Worm (Caenorhabditis elegans) whole organism, L4 larva: ENCODE results near the gene VM106R.1.

Experiments used
- R02D3.7 ChIP-seq: fragments of 150-350 bp; sonication (generic microtip); optimal IDR thresholded peaks from 3 replicates; lab custom pipeline; 2014; ENCODE audit warnings: missing biosample characterization, missing genetic modification characterization
- T20F7.1 ChIP-seq: fragments of 200-800 bp; sonication (Bioruptor generic); optimal IDR thresholded peaks from 2 replicates; lab custom pipeline; 2018; ENCODE audit warnings: mild to moderate bottlenecking, missing genetic modification characterization, missing compliant biosample characterization
- Y105C5A.15 ChIP-seq: fragments of 200-800 bp; sonication (Bioruptor generic); IDR thresholded peaks from 2 replicates; pipeline ENCODE4 v1.3.6; 2022; ENCODE audit warnings: missing genetic modification characterization, missing compliant biosample characterization
- Y48G9A.11 ChIP-seq: fragments of 200-800 bp; sonication (Bioruptor generic); IDR thresholded peaks from 2 replicates; pipeline ENCODE4 v1.3.6; 2022; ENCODE audit warnings: missing genetic modification reagents, missing genetic modification characterization, missing compliant biosample characterization
- Y5F2A.4 ChIP-seq: fragments of 200-800 bp; sonication (Bioruptor generic); optimal IDR thresholded peaks from 2 replicates; lab custom pipeline; 2018; ENCODE audit warnings: mild to moderate bottlenecking, missing genetic modification characterization, missing compliant biosample characterization
- Y75B8A.6 ChIP-seq: fragments of 200-800 bp; sonication (Bioruptor generic); IDR thresholded peaks from 2 replicates; pipeline ENCODE4 v1.3.6; 2022; ENCODE audit warnings: missing genetic modification reagents, missing genetic modification characterization, missing compliant biosample characterization
- attf-4 ChIP-seq: sonication (generic microtip); optimal IDR thresholded peaks from 3 replicates; lab custom pipeline; 2017; ENCODE audit warnings: missing biosample characterization, missing genetic modification characterization
- daf-16 ChIP-seq, 3 experiments: sonication (generic microtip); optimal IDR thresholded peaks; 2 replicates each; lab custom pipeline; 2016 to 2017; ENCODE audit warnings: missing genetic modification characterization in 3 of 3, missing genetic modification reagents in 3 of 3, mild to moderate bottlenecking in 2 of 3, missing compliant biosample characterization in 2 of 3, missing biosample characterization in 1 of 3, moderate library complexity in 1 of 3
- daf-19 ChIP-seq: fragments of 200-800 bp; sonication (Bioruptor generic); conservative IDR thresholded peaks from 2 replicates; pipeline ENCODE4 v1.3.6; 2022; ENCODE audit warnings: missing genetic modification characterization, missing compliant biosample characterization
- dmd-6 ChIP-seq: fragments of 200-800 bp; sonication (Bioruptor generic); IDR thresholded peaks from 2 replicates; pipeline ENCODE4 v1.3.6; 2022; ENCODE audit warnings: missing genetic modification reagents, missing genetic modification characterization, missing compliant biosample characterization
- duxl-1 ChIP-seq: sonication (generic microtip); optimal IDR thresholded peaks from 2 replicates; lab custom pipeline; 2016; ENCODE audit warnings: mild to moderate bottlenecking, missing genetic modification characterization, moderate library complexity, missing compliant biosample characterization; ENCODE audit not compliant: poor library complexity
- dve-1 ChIP-seq: sonication (generic microtip); optimal IDR thresholded peaks from 2 replicates; lab custom pipeline; 2017; ENCODE audit warnings: antibody characterized with exemption, mild to moderate bottlenecking, missing genetic modification characterization, missing compliant biosample characterization; ENCODE audit not compliant: insufficient read depth
- egl-27 ChIP-seq: sonication (generic microtip); optimal IDR thresholded peaks from 3 replicates; lab custom pipeline; 2017; ENCODE audit warnings: missing biosample characterization, missing genetic modification reagents, missing genetic modification characterization
- egl-43 ChIP-seq: fragments of 200-800 bp; sonication (Bioruptor generic); IDR thresholded peaks from 2 replicates; pipeline ENCODE4 v1.3.6; 2022; ENCODE audit warnings: missing genetic modification reagents, missing genetic modification characterization, missing compliant biosample characterization
- fos-1 ChIP-seq: fragments of 150-350 bp; optimal IDR thresholded peaks from 2 replicates; lab custom pipeline; 2014; ENCODE audit warnings: missing biosample characterization, missing genetic modification characterization
- gei-8 ChIP-seq: fragments of 200-800 bp; sonication (Bioruptor generic); optimal IDR thresholded peaks from 2 replicates; lab custom pipeline; 2018; ENCODE audit warnings: mild to moderate bottlenecking, missing genetic modification characterization, missing compliant biosample characterization
- hif-1 ChIP-seq, 2 experiments: sonication (generic microtip); optimal IDR thresholded peaks; 2 replicates each; lab custom pipeline; 2016 to 2017; ENCODE audit warnings: missing compliant biosample characterization in 2 of 2, missing genetic modification characterization in 2 of 2, missing genetic modification reagents in 2 of 2, missing genotype in 2 of 2, mild to moderate bottlenecking in 1 of 2
- hlh-11 ChIP-seq: fragments of 200-800 bp; sonication (Bioruptor generic); optimal IDR thresholded peaks from 2 replicates; lab custom pipeline; 2018; ENCODE audit warnings: mild to moderate bottlenecking, missing genetic modification characterization, missing compliant biosample characterization
- hlh-30 ChIP-seq: sonication (generic microtip); optimal IDR thresholded peaks from 2 replicates; lab custom pipeline; 2017; ENCODE audit warnings: antibody characterized with exemption, mild to moderate bottlenecking, missing genetic modification characterization, missing compliant biosample characterization; ENCODE audit not compliant: insufficient read depth
- hmg-1.1 ChIP-seq: fragments of 200-800 bp; sonication (Bioruptor generic); IDR thresholded peaks from 2 replicates; pipeline ENCODE4 v1.3.6; 2022; ENCODE audit warnings: missing genetic modification reagents, missing genetic modification characterization, missing compliant biosample characterization
- jun-1 ChIP-seq: fragments of 150-350 bp; optimal IDR thresholded peaks from 2 replicates; lab custom pipeline; 2014; ENCODE audit warnings: missing biosample characterization, missing genetic modification reagents, missing genetic modification characterization
- lim-7 ChIP-seq: fragments of 200-800 bp; sonication (Bioruptor generic); IDR thresholded peaks from 2 replicates; pipeline ENCODE4 v1.3.6; 2022; ENCODE audit warnings: missing genetic modification characterization, missing compliant biosample characterization
- lin-15B ChIP-seq: fragments of 150-350 bp; sonication (generic microtip); optimal IDR thresholded peaks from 3 replicates; lab custom pipeline; 2014; ENCODE audit warnings: missing biosample characterization, missing genetic modification characterization
- lin-29 ChIP-seq: fragments of 200-800 bp; sonication (Bioruptor generic); IDR thresholded peaks from 2 replicates; pipeline ENCODE4 v1.3.6; 2022; ENCODE audit warnings: missing genetic modification reagents, missing genetic modification characterization, missing compliant biosample characterization
- lin-38 ChIP-seq: fragments of 200-800 bp; sonication (Bioruptor generic); IDR thresholded peaks from 2 replicates; pipeline ENCODE4 v1.3.6; 2022; ENCODE audit warnings: missing genetic modification reagents, missing genetic modification characterization, missing compliant biosample characterization
- lin-39 ChIP-seq: fragments of 150-350 bp; optimal IDR thresholded peaks from 2 replicates; lab custom pipeline; 2014; ENCODE audit warnings: missing biosample characterization, missing genetic modification reagents, missing genetic modification characterization
- mdl-1 ChIP-seq, 2 experiments: fragments of 150-350 bp in 1 of 2; sonication (generic microtip) in 1 of 2; optimal IDR thresholded peaks; 2 replicates each; lab custom pipeline; 2014 to 2017; ENCODE audit warnings: missing biosample characterization in 2 of 2, missing genetic modification characterization in 2 of 2
- mdt-29 ChIP-seq: fragments of 200-800 bp; sonication (Bioruptor generic); IDR thresholded peaks from 2 replicates; pipeline ENCODE4 v1.3.6; 2022; ENCODE audit warnings: missing genetic modification reagents, missing genetic modification characterization, missing compliant biosample characterization
- mep-1 ChIP-seq: fragments of 150-350 bp; sonication (generic microtip); optimal IDR thresholded peaks from 3 replicates; lab custom pipeline; 2014; ENCODE audit warnings: missing biosample characterization, missing genetic modification characterization
- mes-2 ChIP-seq: sonication (generic microtip); optimal IDR thresholded peaks from 2 replicates; lab custom pipeline; 2016; ENCODE audit warnings: missing genotype, mild to moderate bottlenecking, missing genetic modification characterization, missing compliant biosample characterization; ENCODE audit not compliant: poor library complexity, severe bottlenecking
- mxl-3 ChIP-seq: fragments of 200-800 bp; sonication (Bioruptor generic); optimal IDR thresholded peaks from 2 replicates; lab custom pipeline; 2018; ENCODE audit warnings: mild to moderate bottlenecking, missing genetic modification characterization, missing compliant biosample characterization
- nhr-10 ChIP-seq: fragments of 150-350 bp; optimal IDR thresholded peaks from 2 replicates; lab custom pipeline; 2014; ENCODE audit warnings: missing biosample characterization, missing genetic modification characterization
- nhr-102 ChIP-seq: sonication (generic microtip); optimal IDR thresholded peaks from 2 replicates; lab custom pipeline; 2016; ENCODE audit warnings: mild to moderate bottlenecking, missing genetic modification characterization, moderate library complexity, missing compliant biosample characterization
- nhr-25 ChIP-seq: sonication (generic microtip); optimal IDR thresholded peaks from 2 replicates; lab custom pipeline; 2017; ENCODE audit warnings: missing genetic modification characterization, mild to moderate bottlenecking, missing compliant biosample characterization, antibody characterized with exemption, moderate library complexity, borderline replicate concordance; ENCODE audit not compliant: insufficient read depth
- nhr-28 ChIP-seq: fragments of 150-350 bp; optimal IDR thresholded peaks from 2 replicates; lab custom pipeline; 2014; ENCODE audit warnings: missing biosample characterization, missing genetic modification characterization
- nhr-6 ChIP-seq: fragments of 150-350 bp; optimal IDR thresholded peaks from 2 replicates; lab custom pipeline; 2014; ENCODE audit warnings: missing biosample characterization, missing genetic modification characterization
- nhr-77 ChIP-seq: fragments of 150-350 bp; optimal IDR thresholded peaks from 2 replicates; lab custom pipeline; 2014; ENCODE audit warnings: missing biosample characterization, missing genetic modification characterization
- pha-4 ChIP-seq, 2 experiments: fragments of 150-350 bp in 1 of 2; fragments of 200-800 bp in 1 of 2; sonication (Bioruptor generic) in 1 of 2; IDR thresholded peaks in 1 of 2; optimal IDR thresholded peaks in 1 of 2; 2 replicates each; pipeline versions ENCODE4 v1.3.6 to Lab custom; 2014 to 2022; ENCODE audit warnings: missing genetic modification characterization in 2 of 2, missing genetic modification reagents in 2 of 2, missing biosample characterization in 1 of 2, missing compliant biosample characterization in 1 of 2
- pqm-1 ChIP-seq: sonication (generic microtip); optimal IDR thresholded peaks from 2 replicates; lab custom pipeline; 2017; ENCODE audit warnings: missing biosample characterization, missing genetic modification characterization
- saeg-2 ChIP-seq: fragments of 200-800 bp; sonication (Bioruptor generic); IDR thresholded peaks from 2 replicates; pipeline ENCODE4 v1.3.6; 2022; ENCODE audit warnings: missing genetic modification reagents, missing genetic modification characterization, missing compliant biosample characterization
- skn-1 ChIP-seq: fragments of 150-350 bp; optimal IDR thresholded peaks from 2 replicates; lab custom pipeline; 2014; ENCODE audit warnings: missing biosample characterization, missing genetic modification characterization
- tag-97 ChIP-seq: fragments of 200-800 bp; sonication (Bioruptor generic); IDR thresholded peaks from 2 replicates; pipeline ENCODE4 v1.3.6; 2022; ENCODE audit warnings: missing genetic modification characterization, missing compliant biosample characterization
- tra-1 ChIP-seq: fragments of 200-800 bp; sonication (Bioruptor generic); IDR thresholded peaks from 2 replicates; pipeline ENCODE4 v1.3.6; 2022; ENCODE audit warnings: missing genetic modification reagents, missing genetic modification characterization, missing compliant biosample characterization
- zag-1 ChIP-seq: fragments of 150-350 bp; optimal IDR thresholded peaks from 2 replicates; lab custom pipeline; 2014; ENCODE audit warnings: missing biosample characterization, missing genetic modification characterization

Gene VM106R.1

DNA sequence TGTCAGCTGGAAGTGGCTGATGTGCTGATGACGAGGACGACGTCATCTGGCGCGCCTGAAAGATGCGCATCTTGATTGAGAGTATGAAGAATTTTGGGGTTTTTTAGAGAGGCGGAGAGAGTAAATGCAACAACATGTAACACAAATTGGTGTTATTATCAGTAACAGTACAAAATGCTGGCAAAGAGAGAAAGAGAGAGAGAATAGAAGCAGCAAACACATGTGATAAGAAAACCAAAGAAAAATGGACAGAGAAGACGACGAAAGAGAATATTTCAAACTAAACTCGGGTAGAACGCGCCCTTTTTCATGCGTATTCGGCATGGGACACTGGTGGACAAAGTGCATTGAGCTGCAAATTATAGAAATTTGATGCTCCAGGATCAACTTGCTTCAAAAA is 31.9 kb upstream of the VM106R.1 start, which contains the start of gene M106.3:
TSS of gene M106.3 (minus strand) at position 70 of the 400 bp plus-strand sequence.
- TF ChIP-seq skn-1 (tag; lab: Kevin White, UChicago): no peak
- TF ChIP-seq mxl-3 (GFP tag; lab: Kevin White, UChicago): peak; percentile 65
- peak; percentile 7 for TF ChIP-seq dve-1 (tag; lab: Kevin White, UChicago)
- TF ChIP-seq egl-43 (GFP tag; lab: Robert Waterston, UW): no peak
- TF ChIP-seq lin-15B (tag; lab: Kevin White, UChicago): no peak
- no peak for TF ChIP-seq Y48G9A.11 (GFP tag; lab: Robert Waterston, UW)
- no peak for TF ChIP-seq lin-38 (GFP tag; lab: Robert Waterston, UW)
- no peak for TF ChIP-seq mep-1
- no peak for TF ChIP-seq Y75B8A.6 (GFP tag; lab: Robert Waterston, UW)
- peak; percentile 87 for TF ChIP-seq pqm-1
- TF ChIP-seq hmg-1.1: no peak
- no peak for TF ChIP-seq daf-16 (GFP tag; optimal IDR thresholded peaks at IDR 0.05; lab: Kevin White, UChicago)
- peak; percentile 43 for TF ChIP-seq daf-16 (tag; optimal IDR thresholded peaks at IDR 0.05; lab: Kevin White, UChicago)
- no peak for TF ChIP-seq mes-2 (tag; lab: Kevin White, UChicago)
- TF ChIP-seq dmd-6 (GFP tag; lab: Robert Waterston, UW): peak; percentile 74
- no peak for TF ChIP-seq hif-1 (tag; optimal IDR thresholded peaks at IDR 0.05; lab: Kevin White, UChicago)
- no peak for TF ChIP-seq lim-7 (GFP tag; lab: Robert Waterston, UW)
- no peak for TF ChIP-seq nhr-25 (tag; lab: Kevin White, UChicago)
- no peak for TF ChIP-seq Y105C5A.15 (GFP tag; lab: Robert Waterston, UW)
- no peak for TF ChIP-seq duxl-1 (tag; lab: Kevin White, UChicago)
- TF ChIP-seq lin-29 (GFP tag; lab: Robert Waterston, UW): no peak
- TF ChIP-seq nhr-102 (tag; lab: Kevin White, UChicago): no peak
- TF ChIP-seq nhr-28: peak; percentile 85
- TF ChIP-seq zag-1 (tag; lab: Kevin White, UChicago): no peak
- TF ChIP-seq saeg-2 (GFP tag; lab: Robert Waterston, UW): no peak
- TF ChIP-seq tra-1 (GFP tag; lab: Robert Waterston, UW): 0 out of 2 replicates have a peak, but pooled peaks have one; percentile 25
- no peak for TF ChIP-seq lin-39
- TF ChIP-seq nhr-6 (tag; lab: Kevin White, UChicago): no peak
- no peak for TF ChIP-seq pha-4 (GFP tag; IDR thresholded peaks at IDR 0.05; lab: Robert Waterston, UW)
- TF ChIP-seq pha-4 (tag; optimal IDR thresholded peaks at IDR 0.05; lab: Kevin White, UChicago): no peak
- TF ChIP-seq jun-1 (tag; lab: Kevin White, UChicago): no peak
- TF ChIP-seq hlh-30: peak; percentile 33
- TF ChIP-seq fos-1 (tag; lab: Kevin White, UChicago): no peak
- no peak for TF ChIP-seq tag-97 (GFP tag; lab: Robert Waterston, UW)
- TF ChIP-seq hlh-11 (tag; lab: Kevin White, UChicago): peak; percentile 55
- no peak for TF ChIP-seq mdt-29 (GFP tag; lab: Robert Waterston, UW)
- peak in 1 of 2 experiments; percentile 39 for TF ChIP-seq mdl-1 (tag; optimal IDR thresholded peaks at IDR 0.05; lab: Kevin White, UChicago)
- TF ChIP-seq T20F7.1: no peak
- no peak for TF ChIP-seq gei-8
- no peak for TF ChIP-seq nhr-10 (tag; lab: Kevin White, UChicago)
- no peak for TF ChIP-seq attf-4 (tag; lab: Kevin White, UChicago)
- no peak for TF ChIP-seq R02D3.7 (tag; lab: Kevin White, UChicago)
- no peak for TF ChIP-seq egl-27 (tag; lab: Kevin White, UChicago)
- no peak for TF ChIP-seq Y5F2A.4 (GFP tag; lab: Kevin White, UChicago)
- no peak for TF ChIP-seq daf-19 (GFP tag; lab: Robert Waterston, UW)
- TF ChIP-seq nhr-77 (tag; lab: Kevin White, UChicago): peak; percentile 34
